Worm (Caenorhabditis elegans) whole organism, midembryonic: Measurements from ENCODE around the gene cut-4.

ENCODE experiments used
- cog-1 ChIP-seq: sonication (generic microtip); optimal IDR thresholded peaks from 2 replicates; lab custom pipeline; 2016; ENCODE audit warnings: missing genetic modification characterization, missing compliant biosample characterization
- flt-1 ChIP-seq: fragments of 200-800 bp; sonication (Bioruptor generic); IDR thresholded peaks from 2 replicates; pipeline ENCODE4 v1.3.6; 2022; ENCODE audit warnings: missing genetic modification characterization, missing compliant biosample characterization
- ref-1 ChIP-seq: fragments of 200-800 bp; sonication (Bioruptor generic); conservative IDR thresholded peaks from 2 replicates; pipeline ENCODE4 v1.3.6; 2022; ENCODE audit warnings: missing genetic modification reagents, missing genetic modification characterization, missing compliant biosample characterization
- tab-1 ChIP-seq: fragments of 200-800 bp; sonication (Bioruptor generic); IDR thresholded peaks from 2 replicates; pipeline ENCODE4 v1.3.6; 2022; ENCODE audit warnings: missing genetic modification characterization, missing compliant biosample characterization

DNA sequence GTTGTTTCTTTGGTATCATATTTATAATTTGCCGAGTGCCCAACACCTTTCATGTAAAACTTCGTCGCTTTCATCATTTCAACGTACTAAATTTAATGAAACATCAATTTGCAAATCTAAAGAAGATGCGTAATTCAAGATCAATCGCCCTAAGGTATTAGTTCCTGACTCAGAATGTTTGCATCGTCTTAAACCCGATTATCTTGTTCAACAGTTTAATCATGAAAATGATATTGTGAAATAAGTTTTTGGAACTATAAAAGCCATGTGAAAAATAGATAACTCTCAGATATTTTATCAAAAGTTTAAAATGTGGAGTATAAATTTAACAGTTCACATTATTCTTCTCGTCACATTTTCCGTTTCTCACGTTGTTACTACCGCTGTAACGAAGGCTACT is 4.0 kb downstream of the cut-4 start, which contains the start of gene E04D5.4:
- TF ChIP-seq ref-1 (no peak), cog-1 (no peak), flt-1 (no peak), tab-1 (GFP tag; lab: Robert Waterston, UW) (no peak)
